Worm (Caenorhabditis elegans): ENCODE results near the gene Y71H2B.5.
"Not testable (repeated sequence)": the region's sequence is repeated elsewhere in the genome, so short reads cannot be mapped to it uniquely, and the experiment has no call there.

Y71H2B.5 gene

ce11 chrIII:2607717-2608116, at the start of gene Y71H2B.5:
Gene Y71H2B.5, plus strand, starts transcription at chrIII:2608017.
- TF ChIP-seq nhr-28, ceh-82, nhr-237 (tag; optimal IDR thresholded peaks at IDR 0.05): not testable (repeated sequence)

ce11 chrIII:2560763-2561162, 47.1 kb upstream of the Y71H2B.5 start:
- TF ChIP-seq lin-39 (tag; optimal IDR thresholded peaks at IDR 0.05) (no peak), pqm-1 (tag; optimal IDR thresholded peaks at IDR 0.05) (no peak), mml-1 (tag; optimal IDR thresholded peaks at IDR 0.05) (no peak), zag-1 (tag; optimal IDR thresholded peaks at IDR 0.05) (no peak), ZK546.5 (tag; optimal IDR thresholded peaks at IDR 0.05) (no peak), pha-4 (tag; optimal IDR thresholded peaks at IDR 0.05) (no peak), ceh-28 (tag; optimal IDR thresholded peaks at IDR 0.05) (no peak), elt-2 (tag; optimal IDR thresholded peaks at IDR 0.05) (no peak), aly-2 (tag; optimal IDR thresholded peaks at IDR 0.05) (no peak), nhr-237 (tag; optimal IDR thresholded peaks at IDR 0.05) (no peak), nhr-76 (tag; optimal IDR thresholded peaks at IDR 0.05) (no peak), nhr-43 (tag; optimal IDR thresholded peaks at IDR 0.05; ENCODE audit: poor library complexity, severe bottlenecking) (no peak), elt-3 (tag; optimal IDR thresholded peaks at IDR 0.05) (no peak), R02D3.7 (tag; optimal IDR thresholded peaks at IDR 0.05) (no peak), lin-15B (tag; optimal IDR thresholded peaks at IDR 0.05) (no peak), lsy-12 (tag; optimal IDR thresholded peaks at IDR 0.05) (no peak), fkh-2 (tag; optimal IDR thresholded peaks at IDR 0.05) (no peak), skn-1 (tag; optimal IDR thresholded peaks at IDR 0.05) (no peak)

- TF ChIP-seq elt-2 (tag; optimal IDR thresholded peaks at IDR 0.05) (no peak), nhr-237 (tag; optimal IDR thresholded peaks at IDR 0.05) (no peak), nhr-43 (tag; optimal IDR thresholded peaks at IDR 0.05; ENCODE audit: poor library complexity, severe bottlenecking) (no peak), unc-62 (GFP tag; optimal IDR thresholded peaks at IDR 0.05) (no peak), daf-12 (tag; optimal IDR thresholded peaks at IDR 0.05) (no peak), mml-1 (tag; optimal IDR thresholded peaks at IDR 0.05) (no peak), ceh-16 (tag; optimal IDR thresholded peaks at IDR 0.05) (no peak), ceh-9 (tag; optimal IDR thresholded peaks at IDR 0.05) (no peak), R02D3.7 (tag; optimal IDR thresholded peaks at IDR 0.05) (no peak), jun-1 (tag; optimal IDR thresholded peaks at IDR 0.05) (no peak)
Measured at ce11 chrIII:2561410-2561809, 46.4 kb upstream of the Y71H2B.5 start, which contains the start of gene nhr-239. Gene nhr-239, plus strand, starts transcription at chrIII:2561710.

- TF ChIP-seq unc-62 (GFP tag; optimal IDR thresholded peaks at IDR 0.05) (no peak), zag-1 (tag; optimal IDR thresholded peaks at IDR 0.05) (no peak), pqm-1 (tag; optimal IDR thresholded peaks at IDR 0.05) (no peak), fkh-2 (tag; optimal IDR thresholded peaks at IDR 0.05) (no peak)
Measured at ce11 chrIII:2563033-2563656, 44.7 kb upstream of the Y71H2B.5 start.

ce11 chrIII:2563883-2564282, 43.9 kb upstream of the Y71H2B.5 start, which contains the start of gene Y54F10AM.11:
Gene Y54F10AM.11, minus strand, starts transcription at chrIII:2563983.
- TF ChIP-seq lin-39, pqm-1, zag-1 (tag; optimal IDR thresholded peaks at IDR 0.05): not testable (repeated sequence)

- TF ChIP-seq nhr-28 (tag; optimal IDR thresholded peaks at IDR 0.05) (no peak), mml-1 (tag; optimal IDR thresholded peaks at IDR 0.05) (no peak), jun-1 (tag; optimal IDR thresholded peaks at IDR 0.05) (no peak), pqm-1 (tag; optimal IDR thresholded peaks at IDR 0.05) (no peak), snpc-4 (tag; optimal IDR thresholded peaks at IDR 0.05) (no peak), lsy-12 (tag; optimal IDR thresholded peaks at IDR 0.05) (no peak), zag-1 (tag; optimal IDR thresholded peaks at IDR 0.05) (no peak), elt-3 (tag; optimal IDR thresholded peaks at IDR 0.05) (no peak), elt-2 (tag; optimal IDR thresholded peaks at IDR 0.05) (no peak), ama-1 (optimal IDR thresholded peaks at IDR 0.05) (no peak), aly-2 (tag; optimal IDR thresholded peaks at IDR 0.05) (no peak), eor-1 (tag; optimal IDR thresholded peaks at IDR 0.05) (no peak), nfya-1 (tag; optimal IDR thresholded peaks at IDR 0.05; ENCODE audit: insufficient read depth) (no peak)
Measured at ce11 chrIII:2571447-2571846, 36.4 kb upstream of the Y71H2B.5 start, which contains the start of gene Y54F10AR.2. Gene Y54F10AR.2, minus strand, starts transcription at chrIII:2571547.

Data from whole organism, L3 larva.